Fruit fly (Drosophila melanogaster) whole organism, embryonic: ENCODE results near the gene CG11436.

Experiments
- ATbp ChIP-seq: fragments of 200-800 bp; sonication (Bioruptor generic); optimal IDR thresholded peaks from 2 replicates; lab custom pipeline; 2017; ENCODE audit warnings: missing biosample characterization, mild to moderate bottlenecking, missing genetic modification characterization, missing genetic modification reagents
- CG14441 ChIP-seq: fragments of 200-800 bp; sonication (Bioruptor generic); IDR thresholded peaks from 2 replicates; pipeline ENCODE4 v1.3.6; 2022; ENCODE audit warnings: missing biosample characterization, missing genetic modification characterization
- CG8924 ChIP-seq: fragments of 200-800 bp; optimal IDR thresholded peaks from 3 replicates; lab custom pipeline; 2019; ENCODE audit warnings: missing biosample characterization, mild to moderate bottlenecking, missing genetic modification characterization, moderate library complexity
- dysf ChIP-seq: fragments of 200-800 bp; sonication (Bioruptor generic); IDR thresholded peaks from 3 replicates; pipeline ENCODE4 v1.3.6; 2022; ENCODE audit warnings: missing biosample characterization, missing genetic modification characterization
- mam ChIP-seq: fragments of 200-800 bp; sonication (Bioruptor generic); optimal IDR thresholded peaks from 3 replicates; lab custom pipeline; 2016; ENCODE audit warnings: missing biosample characterization, missing genetic modification characterization
- oc ChIP-seq: fragments of 200-800 bp; sonication (Bioruptor generic); optimal IDR thresholded peaks from 2 replicates; lab custom pipeline; 2018; ENCODE audit warnings: missing biosample characterization, mild to moderate bottlenecking, missing genetic modification characterization, moderate library complexity

dm6 chrX:4563980-4564379 is 12.3 kb upstream of the CG11436 start:
- TF ChIP-seq CG14441 (GFP tag; lab: Robert Waterston, UW): no peak
- TF ChIP-seq ATbp: no peak
- TF ChIP-seq CG8924 (tag; lab: Kevin White, UChicago): no peak
- no peak for TF ChIP-seq dysf (GFP tag; lab: Robert Waterston, UW)
- TF ChIP-seq mam: no peak
- no peak for TF ChIP-seq oc (tag; lab: Kevin White, UChicago)
